Worm (Caenorhabditis elegans) whole organism, midembryonic: ENCODE results near the gene C34C6.3.

Source experiments
- T22C8.4 ChIP-seq: fragments of 200-800 bp; sonication (Bioruptor generic); IDR thresholded peaks from 2 replicates; pipeline ENCODE4 v1.3.6; 2022; ENCODE audit warnings: missing genetic modification characterization, missing compliant biosample characterization
- cog-1 ChIP-seq: sonication (generic microtip); optimal IDR thresholded peaks from 2 replicates; lab custom pipeline; 2016; ENCODE audit warnings: missing genetic modification characterization, missing compliant biosample characterization
- flt-1 ChIP-seq: fragments of 200-800 bp; sonication (Bioruptor generic); IDR thresholded peaks from 2 replicates; pipeline ENCODE4 v1.3.6; 2022; ENCODE audit warnings: missing genetic modification characterization, missing compliant biosample characterization
- klf-2 ChIP-seq: fragments of 200-800 bp; sonication (Bioruptor generic); conservative IDR thresholded peaks from 2 replicates; pipeline ENCODE4 v1.3.6; 2022; ENCODE audit warnings: missing genetic modification reagents, missing genetic modification characterization, missing compliant biosample characterization
- med-1 ChIP-seq: sonication (generic microtip); optimal IDR thresholded peaks from 2 replicates; lab custom pipeline; 2017; ENCODE audit warnings: missing genetic modification characterization, mild to moderate bottlenecking, missing compliant biosample characterization, antibody characterized with exemption, missing genetic modification reagents; ENCODE audit not compliant: insufficient read depth
- tab-1 ChIP-seq: fragments of 200-800 bp; sonication (Bioruptor generic); IDR thresholded peaks from 2 replicates; pipeline ENCODE4 v1.3.6; 2022; ENCODE audit warnings: missing genetic modification characterization, missing compliant biosample characterization
- ztf-23 ChIP-seq: fragments of 200-800 bp; sonication (Bioruptor generic); IDR thresholded peaks from 2 replicates; pipeline ENCODE4 v1.3.6; 2022; ENCODE audit warnings: missing genetic modification reagents, missing genetic modification characterization, missing compliant biosample characterization
- ztf-29 ChIP-seq: fragments of 200-800 bp; sonication (Bioruptor generic); IDR thresholded peaks from 2 replicates; pipeline ENCODE4 v1.3.6; 2022; ENCODE audit warnings: missing genetic modification reagents, missing genetic modification characterization, missing compliant biosample characterization

DNA sequence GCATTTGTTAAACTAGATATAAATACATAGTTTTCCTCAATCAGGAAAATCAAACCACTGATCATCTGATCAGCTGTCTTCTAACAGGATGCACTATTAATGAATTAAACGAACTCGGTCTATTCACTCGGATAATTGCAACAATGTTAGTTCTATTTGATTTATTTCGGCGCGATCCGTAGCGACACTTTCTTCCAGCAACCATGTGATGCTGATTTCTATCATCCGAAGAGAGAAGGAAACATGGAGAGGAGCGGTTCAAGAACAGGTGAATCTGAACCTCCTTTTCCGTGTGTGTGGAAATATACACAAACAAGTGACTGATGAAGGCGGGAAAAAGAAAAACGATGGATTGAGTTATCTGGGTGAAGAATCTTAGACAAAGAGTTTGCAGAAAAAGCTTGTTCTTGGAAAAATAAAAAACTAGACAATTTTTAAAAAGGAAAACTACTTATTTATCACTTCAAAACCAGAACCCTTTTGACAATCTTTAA, 40.1 kb downstream of the C34C6.3 start:
- no peak for TF ChIP-seq ztf-23 (GFP tag; lab: Robert Waterston, UW)
- TF ChIP-seq klf-2 (GFP tag; lab: Robert Waterston, UW) = no peak
- TF ChIP-seq flt-1 (GFP tag; lab: Robert Waterston, UW) = no peak
- TF ChIP-seq cog-1 (tag; lab: Kevin White, UChicago) = no peak
- TF ChIP-seq tab-1 (GFP tag; lab: Robert Waterston, UW) = no peak
- TF ChIP-seq T22C8.4 = no peak
- TF ChIP-seq med-1 (GFP tag; lab: Kevin White, UChicago) = no peak
- TF ChIP-seq ztf-29 (GFP tag; lab: Robert Waterston, UW) = no peak
